Fruit fly (Drosophila melanogaster): ENCODE data around the gene Cln3.

Cln3 gene

DNA sequence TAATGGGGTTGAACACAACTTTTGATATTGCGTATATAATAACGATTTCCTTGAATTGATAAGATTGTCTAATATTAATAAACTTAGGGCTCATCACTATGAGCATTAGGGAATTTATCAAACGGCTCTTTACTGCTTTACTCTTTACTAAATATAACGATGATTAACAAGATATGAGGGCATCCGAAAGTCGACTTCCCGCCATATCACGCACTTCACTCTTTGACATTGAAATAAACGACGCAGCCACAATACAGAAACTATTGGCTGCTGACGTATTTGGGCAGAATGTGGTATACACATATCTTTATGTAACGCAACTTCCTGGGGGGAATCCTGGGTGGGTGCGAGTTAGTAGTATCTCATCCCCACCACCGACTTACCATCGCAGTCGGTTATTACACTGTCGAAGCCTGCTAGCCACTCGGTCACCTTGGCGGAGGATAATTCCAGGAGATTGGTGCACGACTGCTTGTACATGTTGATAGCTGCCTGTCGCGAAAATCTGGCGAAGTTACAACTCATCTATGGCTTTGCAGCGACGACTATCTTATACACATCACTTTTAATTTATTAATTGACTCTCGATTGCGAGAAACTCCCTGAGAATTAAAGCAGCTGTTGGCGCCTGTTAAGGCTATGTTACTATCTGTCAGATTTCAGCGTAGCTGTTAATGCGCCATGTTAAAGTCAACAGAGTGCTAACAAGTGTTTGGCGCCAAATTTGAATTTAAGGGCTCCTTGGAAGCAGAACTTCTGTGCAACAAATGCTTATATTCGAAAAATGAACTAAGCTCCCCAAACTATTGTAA lies 29.2 kb upstream of the Cln3 start, which contains the start of gene CG5567:
TSS of gene CG5567 (minus strand) at position 653 of the 812 bp plus-strand sequence.
- 0 out of 2 replicates have a peak, but pooled peaks have one; percentile 19 for TF ChIP-seq CG12605 (GFP tag; IDR thresholded peaks at IDR 0.05)
- TF ChIP-seq CG15710 (tag; optimal IDR thresholded peaks at IDR 0.05) = no peak
- peak; percentile 38 for TF ChIP-seq EcR (GFP tag; optimal IDR thresholded peaks at IDR 0.05)
- TF ChIP-seq CG13204 (GFP tag; optimal IDR thresholded peaks at IDR 0.05) = no peak
- no peak for TF ChIP-seq Ets98B (GFP tag; IDR thresholded peaks at IDR 0.05)
- 0 out of 3 replicates have a peak, but pooled peaks have one; percentile 17 for TF ChIP-seq fd96Ca (GFP tag; IDR thresholded peaks at IDR 0.05)
- no peak for TF ChIP-seq gl (tag; optimal IDR thresholded peaks at IDR 0.05)
- 0 out of 2 replicates have a peak, but pooled peaks have one; percentile 33 for TF ChIP-seq CG32121 (GFP tag; IDR thresholded peaks at IDR 0.05)
- no peak for TF ChIP-seq CG9948 (tag; optimal IDR thresholded peaks at IDR 0.05)
- TF ChIP-seq rn (GFP tag; IDR thresholded peaks at IDR 0.05) = no peak
- TF ChIP-seq CG8301 (tag; optimal IDR thresholded peaks at IDR 0.05) = no peak
- TF ChIP-seq Snoo (tag; optimal IDR thresholded peaks at IDR 0.05) = peak; percentile 2
- TF ChIP-seq CG17806 (tag; optimal IDR thresholded peaks at IDR 0.05) = peak; percentile 10

- TF ChIP-seq CG10348 (GFP tag; IDR thresholded peaks at IDR 0.05) (no peak), EcR (GFP tag; optimal IDR thresholded peaks at IDR 0.05) (peak; percentile 89), rn (GFP tag; IDR thresholded peaks at IDR 0.05) (no peak), CG17806 (tag; optimal IDR thresholded peaks at IDR 0.05) (no peak), CG8159 (tag; optimal IDR thresholded peaks at IDR 0.05) (no peak), Snoo (tag; optimal IDR thresholded peaks at IDR 0.05) (no peak), CG15710 (tag; optimal IDR thresholded peaks at IDR 0.05) (no peak), CG9948 (tag; optimal IDR thresholded peaks at IDR 0.05) (no peak), fd96Ca (GFP tag; IDR thresholded peaks at IDR 0.05) (no peak), CG14655 (GFP tag; optimal IDR thresholded peaks at IDR 0.05) (no peak), CG32121 (GFP tag; IDR thresholded peaks at IDR 0.05) (0 out of 2 replicates have a peak, but pooled peaks have one; percentile 25), gl (tag; optimal IDR thresholded peaks at IDR 0.05) (no peak), Pif1B (GFP tag; optimal IDR thresholded peaks at IDR 0.05) (no peak), CG8301 (tag; optimal IDR thresholded peaks at IDR 0.05) (no peak), Pif1A (GFP tag; optimal IDR thresholded peaks at IDR 0.05) (no peak), CG13204 (GFP tag; optimal IDR thresholded peaks at IDR 0.05) (no peak), Ets98B (GFP tag; IDR thresholded peaks at IDR 0.05) (no peak), CG12605 (GFP tag; IDR thresholded peaks at IDR 0.05) (no peak), CG4496 (GFP tag; IDR thresholded peaks at IDR 0.05) (peak; percentile 87), CG34367 (tag; optimal IDR thresholded peaks at IDR 0.05) (no peak), D1 (tag; optimal IDR thresholded peaks at IDR 0.05) (no peak)
Measured at dm6 chr3L:17841085-17841606, 27.2 kb upstream of the Cln3 start, which contains the start of gene CG5577. Gene CG5577 (minus strand): TSS chr3L:17841427.

- TF ChIP-seq CG10348 (GFP tag; IDR thresholded peaks at IDR 0.05) = no peak
- TF ChIP-seq CG13204 (GFP tag; optimal IDR thresholded peaks at IDR 0.05) = no peak
- TF ChIP-seq CG34367 (tag; optimal IDR thresholded peaks at IDR 0.05) = no peak
- TF ChIP-seq CG12605 (GFP tag; IDR thresholded peaks at IDR 0.05) = no peak
- TF ChIP-seq CG8301 (tag; optimal IDR thresholded peaks at IDR 0.05) = no peak
- no peak for TF ChIP-seq Snoo (tag; optimal IDR thresholded peaks at IDR 0.05)
- no peak for TF ChIP-seq rn (GFP tag; IDR thresholded peaks at IDR 0.05)
- no peak for TF ChIP-seq Ets98B (GFP tag; IDR thresholded peaks at IDR 0.05)
- TF ChIP-seq gl (tag; optimal IDR thresholded peaks at IDR 0.05) = no peak
- TF ChIP-seq D1 (tag; optimal IDR thresholded peaks at IDR 0.05) = no peak
- TF ChIP-seq CG14655 (GFP tag; optimal IDR thresholded peaks at IDR 0.05) = no peak
- TF ChIP-seq CG8159 (tag; optimal IDR thresholded peaks at IDR 0.05) = no peak
- TF ChIP-seq CG15710 (tag; optimal IDR thresholded peaks at IDR 0.05) = no peak
- no peak for TF ChIP-seq CG9948 (tag; optimal IDR thresholded peaks at IDR 0.05)
- no peak for TF ChIP-seq CG17806 (tag; optimal IDR thresholded peaks at IDR 0.05)
- TF ChIP-seq CG32121 (GFP tag; IDR thresholded peaks at IDR 0.05) = no peak
Measured at dm6 chr3L:17835074-17835473, 21.2 kb upstream of the Cln3 start, which contains the start of gene CG32189. Gene CG32189 (minus strand): TSS chr3L:17835174.

dm6 chr3L:17833525-17833924 lies 19.6 kb upstream of the Cln3 start, which contains the start of gene CG32188:
Gene CG32188 (minus strand): TSS chr3L:17833625.
- TF ChIP-seq CG13204 (GFP tag; optimal IDR thresholded peaks at IDR 0.05) (no peak), CG10348 (GFP tag; IDR thresholded peaks at IDR 0.05) (no peak), CG14655 (GFP tag; optimal IDR thresholded peaks at IDR 0.05) (no peak), CG8159 (tag; optimal IDR thresholded peaks at IDR 0.05) (no peak), Pif1B (GFP tag; optimal IDR thresholded peaks at IDR 0.05) (no peak)

- TF ChIP-seq CG12605 (GFP tag; IDR thresholded peaks at IDR 0.05) (peak; percentile 71; the same call in 1 of the 2 replicates), CG15710 (tag; optimal IDR thresholded peaks at IDR 0.05) (no peak)
Measured at dm6 chr3L:17822784-17823383, 9.0 kb upstream of the Cln3 start, which contains the start of the genes Ir75c and Grd. Gene Ir75c (minus strand): TSS chr3L:17822834. Gene Grd (plus strand): TSS chr3L:17823333.

Data from whole organism, pupa.